Worm (Caenorhabditis elegans) whole organism, L2 larva: ENCODE data around the gene nhr-45.

ENCODE experiments used
- aly-2 ChIP-seq: fragments of 150-350 bp; optimal IDR thresholded peaks from 2 replicates; lab custom pipeline; 2014; ENCODE audit warnings: missing biosample characterization, missing genetic modification characterization
- ama-1 ChIP-seq: fragments of 150-350 bp; optimal IDR thresholded peaks from 2 replicates; lab custom pipeline; 2018; ENCODE audit warnings: inconsistent platforms
- ceh-82 ChIP-seq: fragments of 150-350 bp; optimal IDR thresholded peaks from 2 replicates; lab custom pipeline; 2014; ENCODE audit warnings: missing biosample characterization, missing genetic modification characterization
- elt-1 ChIP-seq: fragments of 150-350 bp; optimal IDR thresholded peaks from 2 replicates; lab custom pipeline; 2014; ENCODE audit warnings: missing biosample characterization, missing genetic modification characterization
- fos-1 ChIP-seq: fragments of 150-350 bp; optimal IDR thresholded peaks from 2 replicates; lab custom pipeline; 2014; ENCODE audit warnings: missing biosample characterization, missing genetic modification characterization

DNA sequence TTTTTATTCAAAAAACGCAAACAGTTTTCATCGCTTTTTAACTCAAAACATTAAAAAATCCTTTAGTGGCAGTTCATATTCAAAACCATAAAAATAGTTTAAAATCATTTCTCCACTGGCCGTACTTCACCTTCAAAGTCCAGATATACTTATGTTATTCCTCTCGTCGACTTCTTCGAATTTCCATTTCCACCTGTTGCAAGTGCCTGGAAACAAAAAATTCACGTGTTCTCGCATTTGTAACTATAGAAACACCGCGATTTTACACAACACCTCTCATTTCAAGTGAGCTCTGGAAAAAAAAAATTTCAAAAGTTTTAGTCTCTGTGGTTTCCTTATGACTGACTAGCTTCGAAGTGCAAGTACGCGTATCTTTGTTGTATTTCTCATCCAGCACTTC, 35.0 kb downstream of the nhr-45 start:
- TF ChIP-seq elt-1 (tag; lab: Kevin White, UChicago) = no peak
- TF ChIP-seq ama-1 (lab: Kevin White, UChicago) = no peak
- no peak for TF ChIP-seq fos-1
- no peak for TF ChIP-seq aly-2
- no peak for TF ChIP-seq ceh-82
